Worm (Caenorhabditis elegans) whole organism, early embryonic: ENCODE measurements around the gene cut-1.

Experiments
- ama-1 ChIP-seq: fragments of 150-350 bp; optimal IDR thresholded peaks from 2 replicates; lab custom pipeline; 2014
- ceh-13 ChIP-seq: fragments of 200-800 bp; sonication (Bioruptor generic); optimal IDR thresholded peaks from 2 replicates; lab custom pipeline; 2018; ENCODE audit warnings: mild to moderate bottlenecking, missing genetic modification characterization, missing compliant biosample characterization
- flt-1 ChIP-seq: fragments of 200-800 bp; sonication (Bioruptor generic); IDR thresholded peaks from 2 replicates; pipeline ENCODE4 v1.3.6; 2022; ENCODE audit warnings: missing genetic modification characterization, missing compliant biosample characterization
- tbx-11 ChIP-seq: fragments of 200-800 bp; sonication (Bioruptor generic); IDR thresholded peaks from 2 replicates; pipeline ENCODE4 v1.3.6; 2022; ENCODE audit warnings: missing genetic modification characterization, missing compliant biosample characterization

DNA sequence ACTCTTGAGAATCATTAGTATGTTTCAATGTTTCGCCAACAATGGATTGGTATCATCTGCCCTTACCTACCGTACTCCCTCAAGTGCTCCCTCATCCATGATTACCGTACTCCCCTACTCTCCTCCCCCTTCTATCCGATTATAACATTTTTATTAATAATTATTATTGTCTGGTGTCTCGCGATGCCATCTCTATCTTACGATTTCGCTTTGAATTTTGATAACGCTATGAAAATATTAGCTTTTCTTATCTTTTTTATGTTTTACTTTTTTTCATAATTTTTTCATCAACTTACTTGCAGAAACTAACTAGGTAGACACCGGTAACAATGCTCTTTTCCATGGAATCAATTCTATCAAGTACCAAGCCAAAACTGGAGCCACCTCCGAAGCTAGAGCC lies 12.7 kb downstream of the cut-1 start, which contains the start of gene unc-130:
- TF ChIP-seq ama-1 (lab: Kevin White, UChicago) (no peak), ceh-13 (GFP tag; lab: Kevin White, UChicago) (no peak), flt-1 (GFP tag; lab: Robert Waterston, UW) (no peak), tbx-11 (no peak)
